Fruit fly (Drosophila melanogaster): ENCODE results near the gene Caper.

- no peak for TF ChIP-seq psq (optimal IDR thresholded peaks at IDR 0.05)
- no peak for TF ChIP-seq Sin3A (optimal IDR thresholded peaks at IDR 0.05)
- TF ChIP-seq h (optimal IDR thresholded peaks at IDR 0.05), result no peak
- TF ChIP-seq ttk (optimal IDR thresholded peaks at IDR 0.05), result no peak
Measured at dm6 chr2L:7082203-7082602, 49.7 kb downstream of the Caper start.
